Worm (Caenorhabditis elegans) whole organism, L4 larva: Measurements from ENCODE around the gene ssna-1.

Source experiments
- F10B5.3 ChIP-seq: sonication (generic microtip); optimal IDR thresholded peaks from 2 replicates; lab custom pipeline; 2016; ENCODE audit warnings: mild to moderate bottlenecking, missing genetic modification characterization, missing compliant biosample characterization
- F37D6.2 ChIP-seq: sonication (generic microtip); optimal IDR thresholded peaks from 2 replicates; lab custom pipeline; 2016; ENCODE audit warnings: mild to moderate bottlenecking, missing genetic modification characterization, missing compliant biosample characterization
- Y48G9A.11 ChIP-seq: fragments of 200-800 bp; sonication (Bioruptor generic); IDR thresholded peaks from 2 replicates; pipeline ENCODE4 v1.3.6; 2022; ENCODE audit warnings: missing genetic modification reagents, missing genetic modification characterization, missing compliant biosample characterization
- Y5F2A.4 ChIP-seq: fragments of 200-800 bp; sonication (Bioruptor generic); optimal IDR thresholded peaks from 2 replicates; lab custom pipeline; 2018; ENCODE audit warnings: mild to moderate bottlenecking, missing genetic modification characterization, missing compliant biosample characterization
- Y75B8A.6 ChIP-seq: fragments of 200-800 bp; sonication (Bioruptor generic); IDR thresholded peaks from 2 replicates; pipeline ENCODE4 v1.3.6; 2022; ENCODE audit warnings: missing genetic modification reagents, missing genetic modification characterization, missing compliant biosample characterization
- ZK337.2 ChIP-seq: fragments of 200-800 bp; sonication (Bioruptor generic); IDR thresholded peaks from 2 replicates; pipeline ENCODE4 v1.3.6; 2022; ENCODE audit warnings: missing genetic modification reagents, missing genetic modification characterization, missing compliant biosample characterization
- aha-1 ChIP-seq: fragments of 150-350 bp; peaks from one replicate; lab custom pipeline; 2014; ENCODE audit warnings: missing biosample characterization, missing genetic modification characterization
- aly-2 ChIP-seq: sonication (generic microtip); optimal IDR thresholded peaks from 2 replicates; lab custom pipeline; 2018; ENCODE audit warnings: missing biosample characterization, missing genetic modification characterization
- ceh-82 ChIP-seq: sonication (generic microtip); optimal IDR thresholded peaks from 2 replicates; lab custom pipeline; 2017; ENCODE audit warnings: missing biosample characterization, missing genetic modification characterization
- daf-16 ChIP-seq, 3 experiments: sonication (generic microtip); optimal IDR thresholded peaks; 2 replicates each; lab custom pipeline; 2016 to 2017; ENCODE audit warnings: missing genetic modification characterization in 3 of 3, missing genetic modification reagents in 3 of 3, mild to moderate bottlenecking in 2 of 3, missing compliant biosample characterization in 2 of 3, missing biosample characterization in 1 of 3, moderate library complexity in 1 of 3
- duxl-1 ChIP-seq: sonication (generic microtip); optimal IDR thresholded peaks from 2 replicates; lab custom pipeline; 2016; ENCODE audit warnings: mild to moderate bottlenecking, missing genetic modification characterization, moderate library complexity, missing compliant biosample characterization; ENCODE audit not compliant: poor library complexity
- dve-1 ChIP-seq: sonication (generic microtip); optimal IDR thresholded peaks from 2 replicates; lab custom pipeline; 2017; ENCODE audit warnings: antibody characterized with exemption, mild to moderate bottlenecking, missing genetic modification characterization, missing compliant biosample characterization; ENCODE audit not compliant: insufficient read depth
- egl-43 ChIP-seq: fragments of 200-800 bp; sonication (Bioruptor generic); IDR thresholded peaks from 2 replicates; pipeline ENCODE4 v1.3.6; 2022; ENCODE audit warnings: missing genetic modification reagents, missing genetic modification characterization, missing compliant biosample characterization
- fos-1 ChIP-seq: fragments of 150-350 bp; optimal IDR thresholded peaks from 2 replicates; lab custom pipeline; 2014; ENCODE audit warnings: missing biosample characterization, missing genetic modification characterization
- gei-8 ChIP-seq: fragments of 200-800 bp; sonication (Bioruptor generic); optimal IDR thresholded peaks from 2 replicates; lab custom pipeline; 2018; ENCODE audit warnings: mild to moderate bottlenecking, missing genetic modification characterization, missing compliant biosample characterization
- lin-1 ChIP-seq: fragments of 200-800 bp; sonication (Bioruptor generic); IDR thresholded peaks from 2 replicates; pipeline ENCODE4 v1.3.6; 2022; ENCODE audit warnings: missing genetic modification reagents, missing genetic modification characterization, missing compliant biosample characterization
- lin-15B ChIP-seq: fragments of 150-350 bp; sonication (generic microtip); optimal IDR thresholded peaks from 3 replicates; lab custom pipeline; 2014; ENCODE audit warnings: missing biosample characterization, missing genetic modification characterization
- lin-38 ChIP-seq: fragments of 200-800 bp; sonication (Bioruptor generic); IDR thresholded peaks from 2 replicates; pipeline ENCODE4 v1.3.6; 2022; ENCODE audit warnings: missing genetic modification reagents, missing genetic modification characterization, missing compliant biosample characterization
- lin-39 ChIP-seq: fragments of 150-350 bp; optimal IDR thresholded peaks from 2 replicates; lab custom pipeline; 2014; ENCODE audit warnings: missing biosample characterization, missing genetic modification reagents, missing genetic modification characterization
- lsy-2 ChIP-seq, 2 experiments: fragments of 150-350 bp in 1 of 2; sonication (generic microtip) in 1 of 2; optimal IDR thresholded peaks; 2 replicates each; lab custom pipeline; 2014 to 2017; ENCODE audit warnings: missing biosample characterization in 2 of 2, missing genetic modification characterization in 2 of 2
- madf-9 ChIP-seq: fragments of 200-800 bp; sonication (Bioruptor generic); conservative IDR thresholded peaks from 2 replicates; pipeline ENCODE4 v1.3.6; 2022; ENCODE audit warnings: missing genetic modification reagents, missing genetic modification characterization, missing compliant biosample characterization
- mdl-1 ChIP-seq, 2 experiments: fragments of 150-350 bp in 1 of 2; sonication (generic microtip) in 1 of 2; optimal IDR thresholded peaks; 2 replicates each; lab custom pipeline; 2014 to 2017; ENCODE audit warnings: missing biosample characterization in 2 of 2, missing genetic modification characterization in 2 of 2
- mep-1 ChIP-seq: fragments of 150-350 bp; sonication (generic microtip); optimal IDR thresholded peaks from 3 replicates; lab custom pipeline; 2014; ENCODE audit warnings: missing biosample characterization, missing genetic modification characterization
- mes-2 ChIP-seq: sonication (generic microtip); optimal IDR thresholded peaks from 2 replicates; lab custom pipeline; 2016; ENCODE audit warnings: missing genotype, mild to moderate bottlenecking, missing genetic modification characterization, missing compliant biosample characterization; ENCODE audit not compliant: poor library complexity, severe bottlenecking
- mxl-3 ChIP-seq: fragments of 200-800 bp; sonication (Bioruptor generic); optimal IDR thresholded peaks from 2 replicates; lab custom pipeline; 2018; ENCODE audit warnings: mild to moderate bottlenecking, missing genetic modification characterization, missing compliant biosample characterization
- nhr-102 ChIP-seq: sonication (generic microtip); optimal IDR thresholded peaks from 2 replicates; lab custom pipeline; 2016; ENCODE audit warnings: mild to moderate bottlenecking, missing genetic modification characterization, moderate library complexity, missing compliant biosample characterization
- nhr-237 ChIP-seq: sonication (generic microtip); optimal IDR thresholded peaks from 2 replicates; lab custom pipeline; 2017; ENCODE audit warnings: missing biosample characterization, missing genetic modification characterization
- nhr-25 ChIP-seq: sonication (generic microtip); optimal IDR thresholded peaks from 2 replicates; lab custom pipeline; 2017; ENCODE audit warnings: missing genetic modification characterization, mild to moderate bottlenecking, missing compliant biosample characterization, antibody characterized with exemption, moderate library complexity, borderline replicate concordance; ENCODE audit not compliant: insufficient read depth
- nhr-42 ChIP-seq: fragments of 200-800 bp; sonication (Bioruptor generic); IDR thresholded peaks from 2 replicates; pipeline ENCODE4 v1.3.6; 2022; ENCODE audit warnings: missing genetic modification characterization, missing compliant biosample characterization
- pha-4 ChIP-seq, 2 experiments: fragments of 150-350 bp in 1 of 2; fragments of 200-800 bp in 1 of 2; sonication (Bioruptor generic) in 1 of 2; IDR thresholded peaks in 1 of 2; optimal IDR thresholded peaks in 1 of 2; 2 replicates each; pipeline versions ENCODE4 v1.3.6 to Lab custom; 2014 to 2022; ENCODE audit warnings: missing genetic modification characterization in 2 of 2, missing genetic modification reagents in 2 of 2, missing biosample characterization in 1 of 2, missing compliant biosample characterization in 1 of 2
- set-16 ChIP-seq: fragments of 200-800 bp; sonication (Bioruptor generic); IDR thresholded peaks from 2 replicates; pipeline ENCODE4 v1.3.6; 2022; ENCODE audit warnings: missing genetic modification reagents, missing genetic modification characterization, missing compliant biosample characterization
- unc-130 ChIP-seq: sonication (generic microtip); optimal IDR thresholded peaks from 2 replicates; lab custom pipeline; 2016; ENCODE audit warnings: missing genetic modification reagents, missing genetic modification characterization, missing compliant biosample characterization
- unc-62 ChIP-seq, 3 experiments: fragments of 150-350 bp in 1 of 3; sonication (generic microtip); optimal IDR thresholded peaks in 2 of 3; peaks in 1 of 3; 1 replicate in 1 of 3; 2 replicates in 2 of 3; lab custom pipeline; 2014 to 2017; ENCODE audit warnings: missing biosample characterization in 3 of 3, missing genetic modification characterization in 3 of 3, missing genetic modification reagents in 3 of 3, missing genotype in 1 of 3
- zag-1 ChIP-seq: fragments of 150-350 bp; optimal IDR thresholded peaks from 2 replicates; lab custom pipeline; 2014; ENCODE audit warnings: missing biosample characterization, missing genetic modification characterization
- zfp-2 ChIP-seq: sonication (generic microtip); optimal IDR thresholded peaks from 2 replicates; lab custom pipeline; 2016; ENCODE audit warnings: mild to moderate bottlenecking, missing genetic modification characterization, missing compliant biosample characterization
- zfp-3 ChIP-seq: fragments of 200-800 bp; sonication (Bioruptor generic); conservative IDR thresholded peaks from 2 replicates; pipeline ENCODE4 v1.3.6; 2022; ENCODE audit warnings: missing genetic modification reagents, missing genetic modification characterization, missing compliant biosample characterization
- zip-11 ChIP-seq: fragments of 200-800 bp; sonication (Bioruptor generic); IDR thresholded peaks from 2 replicates; pipeline ENCODE4 v1.3.6; 2022; ENCODE audit warnings: missing genetic modification characterization, missing compliant biosample characterization

The ssna-1 gene

DNA sequence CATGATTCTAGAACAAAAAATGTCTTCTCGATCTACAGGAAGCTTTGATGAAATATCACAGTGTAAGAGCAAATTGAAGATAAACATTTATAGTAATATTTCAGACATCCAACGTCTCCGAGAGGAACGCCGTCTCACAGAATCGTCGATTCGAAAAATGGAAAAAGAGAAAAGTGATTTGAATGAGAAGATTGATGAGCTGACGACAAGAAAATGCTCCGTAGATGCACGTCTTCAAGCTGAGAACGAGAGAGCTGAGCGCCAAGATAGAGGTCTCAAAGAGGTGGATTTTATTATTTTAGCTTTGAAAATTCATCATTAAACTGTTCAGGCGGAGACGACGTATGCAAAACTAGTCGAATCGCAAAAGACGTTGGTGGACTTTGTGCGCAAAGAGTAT, at the start of gene ssna-1:
Gene ssna-1, plus strand, starts transcription at position 12 of the 400 bp plus-strand sequence.
- TF ChIP-seq gei-8 (GFP tag; lab: Kevin White, UChicago) (no peak), dve-1 (tag; lab: Kevin White, UChicago) (no peak), lin-15B (tag; lab: Kevin White, UChicago) (no peak), lin-38 (GFP tag; lab: Robert Waterston, UW) (no peak), zip-11 (GFP tag; lab: Robert Waterston, UW) (no peak), mes-2 (tag; lab: Kevin White, UChicago) (peak; percentile 32), nhr-25 (no peak), lin-39 (tag; lab: Kevin White, UChicago) (no peak), nhr-42 (no peak), nhr-237 (tag; lab: Kevin White, UChicago) (no peak), lin-1 (no peak), daf-16 (GFP tag; optimal IDR thresholded peaks at IDR 0.05; lab: Kevin White, UChicago) (no peak), daf-16 (tag; optimal IDR thresholded peaks at IDR 0.05; lab: Kevin White, UChicago) (peak; percentile 0), nhr-102 (no peak), zfp-2 (no peak), egl-43 (no peak), F10B5.3 (tag; lab: Kevin White, UChicago) (no peak), fos-1 (no peak), F37D6.2 (tag; lab: Kevin White, UChicago) (no peak), unc-130 (GFP tag; lab: Kevin White, UChicago) (no peak), aha-1 (peak; percentile 22), unc-62 (GFP tag; optimal IDR thresholded peaks at IDR 0.05 in 1 of 2; lab: Kevin White, UChicago) (peak in 1 of 2 experiments; percentile 85), unc-62 (tag; optimal IDR thresholded peaks at IDR 0.05; lab: Kevin White, UChicago) (no peak), mdl-1 (tag; optimal IDR thresholded peaks at IDR 0.05; lab: Kevin White, UChicago) (no peak), duxl-1 (tag; lab: Kevin White, UChicago) (no peak)

DNA sequence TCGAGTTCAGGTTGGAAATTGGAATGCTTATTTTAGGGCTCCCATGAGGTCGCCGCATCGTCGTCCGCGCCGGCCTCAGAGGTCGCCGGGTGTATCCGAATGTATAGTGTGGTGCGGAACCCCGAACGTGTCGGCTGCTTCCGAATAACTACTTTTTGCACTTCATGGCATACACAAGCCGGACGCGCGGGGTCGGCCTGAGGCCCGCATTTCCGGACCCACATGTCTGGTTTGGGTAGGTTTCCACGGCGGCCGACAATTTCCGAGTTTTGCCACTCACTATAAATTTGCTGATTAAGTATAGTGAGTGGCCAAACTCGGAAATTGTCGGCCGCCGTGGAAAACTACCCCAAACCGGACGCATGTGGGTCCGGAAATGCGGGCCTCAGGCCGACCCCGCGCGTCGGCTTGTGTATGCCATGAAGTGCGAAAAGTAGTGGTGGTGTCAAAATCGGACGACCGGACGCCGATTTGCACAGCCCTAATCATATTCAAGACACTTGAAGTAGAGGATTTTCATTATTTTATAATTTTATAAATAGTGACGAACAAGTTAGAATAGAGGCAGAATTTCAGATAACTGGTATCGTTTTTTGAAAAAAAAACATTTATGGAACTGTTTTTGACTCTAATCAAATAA, 49.6 kb upstream of the ssna-1 start:
- TF ChIP-seq madf-9 (GFP tag; lab: Robert Waterston, UW) (no peak), mxl-3 (no peak), zag-1 (tag; lab: Kevin White, UChicago) (no peak), pha-4 (GFP tag; IDR thresholded peaks at IDR 0.05; lab: Robert Waterston, UW) (no peak), pha-4 (tag; optimal IDR thresholded peaks at IDR 0.05; lab: Kevin White, UChicago) (no peak), Y48G9A.11 (GFP tag; lab: Robert Waterston, UW) (0 out of 2 replicates have a peak, but pooled peaks have one; percentile 45), lsy-2 (tag; optimal IDR thresholded peaks at IDR 0.05; lab: Kevin White, UChicago) (no peak), ceh-82 (tag; lab: Kevin White, UChicago) (no peak), ZK337.2 (GFP tag; lab: Robert Waterston, UW) (no peak), set-16 (peak; percentile 55), Y75B8A.6 (GFP tag; lab: Robert Waterston, UW) (no peak), nhr-42 (no peak), mep-1 (no peak), Y5F2A.4 (GFP tag; lab: Kevin White, UChicago) (no peak), aly-2 (tag; lab: Kevin White, UChicago) (no peak), zfp-3 (GFP tag; lab: Robert Waterston, UW) (no peak), duxl-1 (tag; lab: Kevin White, UChicago) (no peak)
